Fruit fly (Drosophila melanogaster) S2 (cell line): ENCODE data around the gene CG14445.

ENCODE experiments used
- CG8478 ChIP-seq: fragments of >200 bp; optimal IDR thresholded peaks from 2 replicates; lab custom pipeline; 2018
- CTCF ChIP-seq, 2 experiments: fragments of >200 bp; optimal IDR thresholded peaks; 2 replicates each; lab custom pipeline; 2018

DNA sequence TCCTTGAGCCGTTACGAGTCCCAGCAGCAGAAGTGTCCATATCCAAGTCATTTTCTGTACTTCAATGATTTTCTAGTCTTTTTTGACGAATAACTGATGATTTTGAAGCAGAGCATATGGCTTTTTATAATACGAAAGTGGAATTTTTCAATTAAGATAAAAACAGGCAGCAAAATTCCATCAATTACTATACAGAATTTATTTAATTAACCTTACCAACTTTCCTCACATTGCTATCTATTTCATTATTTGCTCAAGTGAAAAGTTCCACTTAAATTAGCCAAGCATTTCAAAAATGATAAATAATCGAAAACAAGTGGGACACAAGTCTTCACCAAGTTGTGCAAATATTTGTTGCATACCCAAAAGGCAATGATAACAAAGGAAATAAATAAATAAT lies 37.3 kb upstream of the CG14445 start, which contains the start of gene CG43090:
- TF ChIP-seq CTCF (optimal IDR thresholded peaks at IDR 0.05; lab: Kevin White, UChicago) (no peak), CG8478 (lab: Kevin White, UChicago) (no peak)
